Worm (Caenorhabditis elegans): Measurements from ENCODE around the gene T28C12.15.

The T28C12.15 gene

DNA sequence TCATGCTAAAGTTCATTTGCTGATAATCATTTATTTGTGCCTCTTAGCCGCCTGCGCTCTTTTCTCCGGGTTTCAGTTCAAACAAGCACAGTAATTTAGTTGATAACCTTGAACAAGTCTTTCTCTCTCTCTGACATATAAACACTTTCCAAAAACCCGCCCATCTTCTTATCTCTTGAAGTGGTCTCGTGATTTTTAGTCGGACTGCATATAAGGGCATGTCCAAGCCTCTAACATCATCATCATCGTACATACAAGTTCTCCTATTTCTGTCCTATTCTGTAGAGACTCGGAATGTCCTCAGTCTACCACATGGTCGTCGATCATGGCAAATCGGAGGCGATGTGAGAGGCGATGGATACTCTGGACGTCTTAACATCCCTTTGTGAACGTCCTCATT, 45.4 kb downstream of the T28C12.15 start, which contains the start of gene F31F7.1 (continued):
- TF ChIP-seq nhr-71 (tag; optimal IDR thresholded peaks at IDR 0.05) = peak; percentile 75
- no peak for TF ChIP-seq nhr-84 (tag; optimal IDR thresholded peaks at IDR 0.05)
- TF ChIP-seq mdl-1 (tag; optimal IDR thresholded peaks at IDR 0.05) = peak in 1 of 2 experiments; percentile 74
- no peak for TF ChIP-seq tlp-1 (tag; optimal IDR thresholded peaks at IDR 0.05)
- no peak for TF ChIP-seq fkh-10 (GFP tag; optimal IDR thresholded peaks at IDR 0.05)
- peak; percentile 34 for TF ChIP-seq tbx-2 (tag; optimal IDR thresholded peaks at IDR 0.05)

ce11 chrV:6275209-6275608, 46.4 kb downstream of the T28C12.15 start:
- TF ChIP-seq unc-98 (GFP tag; IDR thresholded peaks at IDR 0.05) (no peak), nhr-85 (tag) (peak; percentile 72), vab-15 (tag; optimal IDR thresholded peaks at IDR 0.05) (no peak), jun-1 (tag; optimal IDR thresholded peaks at IDR 0.05) (peak; percentile 39), alr-1 (tag; optimal IDR thresholded peaks at IDR 0.05; ENCODE audit: borderline replicate concordance) (no peak), nhr-237 (tag; optimal IDR thresholded peaks at IDR 0.05) (no peak), fkh-4 (tag; optimal IDR thresholded peaks at IDR 0.05; ENCODE audit: borderline replicate concordance) (no peak), efl-3 (GFP tag; optimal IDR thresholded peaks at IDR 0.05) (no peak), mep-1 (tag; optimal IDR thresholded peaks at IDR 0.05) (no peak), ceh-63 (GFP tag; optimal IDR thresholded peaks at IDR 0.05) (no peak), nhr-20 (tag; optimal IDR thresholded peaks at IDR 0.05) (peak; percentile 65), sox-4 (tag; optimal IDR thresholded peaks at IDR 0.05) (no peak), ztf-4 (tag; optimal IDR thresholded peaks at IDR 0.05) (no peak), aly-2 (tag; optimal IDR thresholded peaks at IDR 0.05) (no peak), pax-3 (tag; optimal IDR thresholded peaks at IDR 0.05) (no peak), F16B12.6 (tag; optimal IDR thresholded peaks at IDR 0.05) (no peak), lin-15B (tag; optimal IDR thresholded peaks at IDR 0.05) (no peak), C34B4.2 (tag; optimal IDR thresholded peaks at IDR 0.05) (no peak), dsc-1 (tag; optimal IDR thresholded peaks at IDR 0.05) (no peak), egl-13 (tag; optimal IDR thresholded peaks at IDR 0.05) (no peak), pag-3 (tag; optimal IDR thresholded peaks at IDR 0.05; ENCODE audit: borderline replicate concordance, insufficient read depth) (no peak), hlh-17 (GFP tag; optimal IDR thresholded peaks at IDR 0.05; ENCODE audit: borderline replicate concordance) (no peak), zag-1 (tag; optimal IDR thresholded peaks at IDR 0.05) (no peak), pqm-1 (tag; optimal IDR thresholded peaks at IDR 0.05) (peak; percentile 65), swsn-7 (tag; optimal IDR thresholded peaks at IDR 0.05) (no peak), mdl-1 (tag; optimal IDR thresholded peaks at IDR 0.05) (peak in 1 of 2 experiments; percentile 13), tbx-2 (tag; optimal IDR thresholded peaks at IDR 0.05) (no peak), skn-1 (tag; optimal IDR thresholded peaks at IDR 0.05) (no peak), nhr-71 (tag; optimal IDR thresholded peaks at IDR 0.05) (peak; percentile 68), rnt-1 (tag; optimal IDR thresholded peaks at IDR 0.05) (no peak), ets-5 (GFP tag; IDR thresholded peaks at IDR 0.05) (no peak), lin-14 (GFP tag; optimal IDR thresholded peaks at IDR 0.05) (peak; percentile 39), nhr-11 (tag; optimal IDR thresholded peaks at IDR 0.05) (no peak), elt-2 (tag; optimal IDR thresholded peaks at IDR 0.05) (peak; percentile 95), aha-1 (tag; optimal IDR thresholded peaks at IDR 0.05) (no peak), dpl-1 (GFP tag; optimal IDR thresholded peaks at IDR 0.05) (no peak), unc-86 (tag; optimal IDR thresholded peaks at IDR 0.05) (no peak), snu-23 (GFP tag; optimal IDR thresholded peaks at IDR 0.05) (no peak), sptf-1 (tag; optimal IDR thresholded peaks at IDR 0.05) (no peak), nhr-77 (tag; optimal IDR thresholded peaks at IDR 0.05) (no peak), egl-27 (tag; optimal IDR thresholded peaks at IDR 0.05) (no peak), snpc-4 (tag; optimal IDR thresholded peaks at IDR 0.05) (no peak), fos-1 (tag; optimal IDR thresholded peaks at IDR 0.05) (no peak), nhr-84 (tag; optimal IDR thresholded peaks at IDR 0.05) (no peak), tlp-1 (tag; optimal IDR thresholded peaks at IDR 0.05) (no peak), ceh-82 (tag; optimal IDR thresholded peaks at IDR 0.05) (no peak), mef-2 (tag; optimal IDR thresholded peaks at IDR 0.05) (no peak), fkh-8 (tag; optimal IDR thresholded peaks at IDR 0.05) (no peak), C16A3.4 (tag; optimal IDR thresholded peaks at IDR 0.05) (no peak), lin-13 (GFP tag; optimal IDR thresholded peaks at IDR 0.05) (no peak)
